Fruit fly (Drosophila melanogaster) whole organism, embryonic: Measurements from ENCODE around the gene CG7912.

Source experiments
- Atf6 ChIP-seq: fragments of 200-800 bp; sonication (Bioruptor generic); IDR thresholded peaks from 2 replicates; pipeline ENCODE4 v1.3.6; 2022; ENCODE audit warnings: missing biosample characterization, missing genetic modification characterization
- CG10274 ChIP-seq: fragments of 200-800 bp; sonication (Bioruptor generic); optimal IDR thresholded peaks from 3 replicates; lab custom pipeline; 2017; ENCODE audit warnings: missing biosample characterization, mild to moderate bottlenecking, missing genetic modification characterization
- CG11247 ChIP-seq: fragments of 200-800 bp; sonication (Bioruptor generic); IDR thresholded peaks from 2 replicates; pipeline ENCODE4 v1.3.6; 2022; ENCODE audit warnings: missing biosample characterization, missing genetic modification characterization
- CG12769 ChIP-seq: fragments of 200-800 bp; sonication (Bioruptor generic); optimal IDR thresholded peaks from 2 replicates; lab custom pipeline; 2019; ENCODE audit warnings: missing biosample characterization, mild to moderate bottlenecking, missing genetic modification characterization, moderate library complexity
- CG14710 ChIP-seq: fragments of 200-800 bp; sonication (Bioruptor generic); optimal IDR thresholded peaks from 3 replicates; lab custom pipeline; 2019; ENCODE audit warnings: missing biosample characterization, mild to moderate bottlenecking, missing genetic modification characterization, moderate library complexity
- CG17359 ChIP-seq: fragments of 200-800 bp; sonication (Bioruptor generic); optimal IDR thresholded peaks from 3 replicates; lab custom pipeline; 2018; ENCODE audit warnings: missing biosample characterization, mild to moderate bottlenecking, missing genetic modification characterization, moderate library complexity
- CG2875 ChIP-seq: fragments of 200-800 bp; sonication (Bioruptor generic); optimal IDR thresholded peaks from 2 replicates; lab custom pipeline; 2017; ENCODE audit warnings: missing biosample characterization, mild to moderate bottlenecking, missing genetic modification characterization, missing genetic modification reagents
- CG3995 ChIP-seq: fragments of 200-800 bp; sonication (Bioruptor generic); optimal IDR thresholded peaks from 3 replicates; lab custom pipeline; 2016; ENCODE audit warnings: missing biosample characterization, missing genetic modification characterization
- CG4328 ChIP-seq: fragments of 200-800 bp; sonication (Bioruptor generic); optimal IDR thresholded peaks from 3 replicates; lab custom pipeline; 2017; ENCODE audit warnings: missing biosample characterization, missing genetic modification reagents, missing genetic modification characterization
- CG6254 ChIP-seq: fragments of 200-800 bp; sonication (Bioruptor generic); optimal IDR thresholded peaks from 3 replicates; lab custom pipeline; 2017; ENCODE audit warnings: mild to moderate bottlenecking, missing biosample characterization, missing genetic modification reagents, missing genetic modification characterization
- CG6272 ChIP-seq: fragments of 200-800 bp; sonication (Bioruptor generic); IDR thresholded peaks from 2 replicates; pipeline ENCODE4 v1.3.6; 2022; ENCODE audit warnings: missing biosample characterization, missing genetic modification characterization
- CG6813 ChIP-seq: fragments of 200-800 bp; sonication (Bioruptor generic); optimal IDR thresholded peaks from 2 replicates; lab custom pipeline; 2017; ENCODE audit warnings: missing biosample characterization, missing genetic modification characterization, mild to moderate bottlenecking, moderate library complexity, missing genetic modification reagents
- CG7745 ChIP-seq: fragments of 200-800 bp; sonication (Bioruptor generic); optimal IDR thresholded peaks from 2 replicates; lab custom pipeline; 2018; ENCODE audit warnings: missing biosample characterization, mild to moderate bottlenecking, missing genetic modification characterization, moderate library complexity
- CG8359 ChIP-seq: fragments of 200-800 bp; sonication (Bioruptor generic); optimal IDR thresholded peaks from 2 replicates; lab custom pipeline; 2017; ENCODE audit warnings: missing biosample characterization, mild to moderate bottlenecking, missing genetic modification characterization, borderline replicate concordance
- CG8944 ChIP-seq: fragments of 200-800 bp; sonication (Bioruptor generic); optimal IDR thresholded peaks from 3 replicates; lab custom pipeline; 2016; ENCODE audit warnings: missing biosample characterization, missing genetic modification characterization
- CG9817 ChIP-seq: fragments of 200-800 bp; sonication (Bioruptor generic); optimal IDR thresholded peaks from 2 replicates; lab custom pipeline; 2018; ENCODE audit warnings: missing biosample characterization, mild to moderate bottlenecking, missing genetic modification characterization, moderate library complexity
- CG9932 ChIP-seq: fragments of 200-800 bp; sonication (Bioruptor generic); IDR thresholded peaks from 2 replicates; pipeline ENCODE4 v1.3.6; 2022; ENCODE audit warnings: missing biosample characterization, missing genetic modification characterization
- Doc2 ChIP-seq: fragments of 200-800 bp; sonication (Bioruptor generic); IDR thresholded peaks from 2 replicates; pipeline ENCODE4 v1.3.6; 2022; ENCODE audit warnings: missing biosample characterization, missing genetic modification characterization
- E2f1 ChIP-seq: fragments of 200-800 bp; sonication (Bioruptor generic); IDR thresholded peaks from 2 replicates; pipeline ENCODE4 v1.3.6; 2022; ENCODE audit warnings: missing biosample characterization, missing genetic modification characterization
- Eip74EF ChIP-seq, 2 experiments: fragments of 200-800 bp in 1 of 2; fragments of >200 bp in 1 of 2; sonication (Bioruptor generic) in 1 of 2; optimal IDR thresholded peaks; 2 replicates each; lab custom pipeline; 2017 to 2019; ENCODE audit warnings: missing biosample characterization in 2 of 2, missing genetic modification characterization in 2 of 2, mild to moderate bottlenecking in 1 of 2, moderate library complexity in 1 of 2
- Fer1 ChIP-seq: fragments of 200-800 bp; sonication (Bioruptor generic); optimal IDR thresholded peaks from 2 replicates; lab custom pipeline; 2017; ENCODE audit warnings: missing biosample characterization, mild to moderate bottlenecking, missing genetic modification characterization
- Gug ChIP-seq: fragments of 200-800 bp; sonication (Bioruptor generic); IDR thresholded peaks from 4 replicates; pipeline ENCODE4 v1.3.6; 2022; ENCODE audit warnings: missing biosample characterization, missing genetic modification characterization
- HmgD ChIP-seq: fragments of 200-800 bp; sonication (Bioruptor generic); optimal IDR thresholded peaks from 3 replicates; lab custom pipeline; 2016; ENCODE audit warnings: missing biosample characterization, missing genetic modification characterization
- HmgZ ChIP-seq: fragments of 200-800 bp; sonication (Bioruptor generic); optimal IDR thresholded peaks from 2 replicates; lab custom pipeline; 2018; ENCODE audit warnings: missing biosample characterization, mild to moderate bottlenecking, missing genetic modification characterization
- Hmx ChIP-seq: fragments of 200-800 bp; sonication (Bioruptor generic); optimal IDR thresholded peaks from 2 replicates; lab custom pipeline; 2016; ENCODE audit warnings: missing biosample characterization, missing genetic modification characterization
- Taf1 ChIP-seq: fragments of 200-800 bp; sonication (Bioruptor generic); IDR thresholded peaks from 2 replicates; pipeline ENCODE4 v1.3.6; 2022; ENCODE audit warnings: missing biosample characterization, missing genetic modification characterization
- abd-A ChIP-seq: fragments of 200-800 bp; sonication (Bioruptor generic); optimal IDR thresholded peaks from 3 replicates; lab custom pipeline; 2019; ENCODE audit warnings: missing biosample characterization, mild to moderate bottlenecking, missing genetic modification characterization, moderate library complexity
- ash1 ChIP-seq: fragments of 200-800 bp; sonication (Bioruptor generic); optimal IDR thresholded peaks from 2 replicates; lab custom pipeline; 2018; ENCODE audit warnings: missing biosample characterization, mild to moderate bottlenecking, missing genetic modification characterization
- bbx ChIP-seq: fragments of 200-800 bp; sonication (Bioruptor generic); IDR thresholded peaks from 2 replicates; pipeline ENCODE4 v1.3.6; 2022; ENCODE audit warnings: missing biosample characterization, missing genetic modification characterization; ENCODE audit not compliant: partially characterized antibody
- cwo ChIP-seq: fragments of 200-800 bp; sonication (Bioruptor generic); optimal IDR thresholded peaks from 3 replicates; lab custom pipeline; 2017; ENCODE audit warnings: missing biosample characterization, missing genetic modification characterization, mild to moderate bottlenecking, moderate library complexity, missing genetic modification reagents
- dimm ChIP-seq: fragments of 200-800 bp; sonication (Bioruptor generic); IDR thresholded peaks from 2 replicates; pipeline ENCODE4 v1.3.6; 2022; ENCODE audit warnings: missing biosample characterization, missing genetic modification characterization
- dpn ChIP-seq, 2 experiments: fragments of 200-800 bp; sonication (Bioruptor generic); optimal IDR thresholded peaks; 3 replicates each; lab custom pipeline; 2016; ENCODE audit warnings: missing biosample characterization in 2 of 2, missing genetic modification characterization in 2 of 2
- dysf ChIP-seq: fragments of 200-800 bp; sonication (Bioruptor generic); IDR thresholded peaks from 3 replicates; pipeline ENCODE4 v1.3.6; 2022; ENCODE audit warnings: missing biosample characterization, missing genetic modification characterization
- en ChIP-seq: fragments of 200-800 bp; sonication (Bioruptor generic); optimal IDR thresholded peaks from 2 replicates; lab custom pipeline; 2016; ENCODE audit warnings: missing biosample characterization, missing genetic modification characterization
- gce ChIP-seq: fragments of 200-800 bp; sonication (Bioruptor generic); IDR thresholded peaks from 3 replicates; pipeline ENCODE4 v1.3.6; 2022; ENCODE audit warnings: missing biosample characterization, missing genetic modification characterization
- h ChIP-seq: fragments of >200 bp; optimal IDR thresholded peaks from 2 replicates; lab custom pipeline; 2017
- hbn ChIP-seq: fragments of 200-800 bp; sonication (Bioruptor generic); IDR thresholded peaks from 2 replicates; pipeline ENCODE4 v1.3.6; 2022; ENCODE audit warnings: missing biosample characterization, missing genetic modification characterization; ENCODE audit not compliant: partially characterized antibody
- kay ChIP-seq: fragments of 200-800 bp; sonication (Bioruptor generic); optimal IDR thresholded peaks from 2 replicates; lab custom pipeline; 2016; ENCODE audit warnings: missing biosample characterization, missing genetic modification characterization
- nau ChIP-seq: fragments of 200-800 bp; sonication (Bioruptor generic); optimal IDR thresholded peaks from 3 replicates; lab custom pipeline; 2017; ENCODE audit warnings: missing biosample characterization, mild to moderate bottlenecking, missing genetic modification characterization, missing genetic modification reagents
- nmo ChIP-seq: fragments of 200-800 bp; sonication (Bioruptor generic); optimal IDR thresholded peaks from 2 replicates; lab custom pipeline; 2018; ENCODE audit warnings: missing biosample characterization, mild to moderate bottlenecking, missing genetic modification characterization, moderate library complexity
- pan ChIP-seq, 4 experiments: fragments of >200 bp in 3 of 4; fragments of 200-800 bp in 1 of 4; sonication (Bioruptor generic) in 1 of 4; optimal IDR thresholded peaks in 3 of 4; IDR thresholded peaks in 1 of 4; 2 replicates each; pipeline versions ENCODE4 v1.3.6 to Lab custom; 2017 to 2022; ENCODE audit warnings: missing biosample characterization in 2 of 4, missing genetic modification characterization in 2 of 4, mixed read lengths in 1 of 4
- slou ChIP-seq: fragments of 200-800 bp; sonication (Bioruptor generic); optimal IDR thresholded peaks from 3 replicates; lab custom pipeline; 2016; ENCODE audit warnings: missing biosample characterization, missing genetic modification characterization
- sna ChIP-seq: fragments of 200-800 bp; sonication (Bioruptor generic); IDR thresholded peaks from 2 replicates; pipeline ENCODE4 v1.3.6; 2022; ENCODE audit warnings: missing biosample characterization, missing genetic modification characterization; ENCODE audit not compliant: partially characterized antibody
- sqz ChIP-seq: fragments of 200-800 bp; sonication (Bioruptor generic); optimal IDR thresholded peaks from 3 replicates; lab custom pipeline; 2018; ENCODE audit warnings: missing biosample characterization, mild to moderate bottlenecking, missing genetic modification characterization
- tgo ChIP-seq: fragments of 200-800 bp; sonication (Bioruptor generic); IDR thresholded peaks from 3 replicates; pipeline ENCODE4 v1.3.6; 2022; ENCODE audit warnings: missing biosample characterization, missing genetic modification characterization
- tll ChIP-seq, 2 experiments: fragments of 200-800 bp in 1 of 2; fragments of >200 bp in 1 of 2; sonication (Bioruptor generic) in 1 of 2; optimal IDR thresholded peaks; 2 replicates each; lab custom pipeline; 2017 to 2019; ENCODE audit warnings: missing biosample characterization in 2 of 2, missing genetic modification characterization in 2 of 2, mild to moderate bottlenecking in 1 of 2, moderate library complexity in 1 of 2

The CG7912 gene

dm6 chr3R:30046029-30047001, 37.3 kb upstream of the CG7912 start, which contains the start of the genes RpL32 and CG7943 (continued):
- TF ChIP-seq HmgD (GFP tag; lab: Kevin White, UChicago) (peak; percentile 90), HmgZ (tag; lab: Kevin White, UChicago) (peak; percentile 91), CG9817 (tag; lab: Kevin White, UChicago) (peak; percentile 93), hbn (GFP tag; lab: Robert Waterston, UW) (peak; percentile 100), tll (GFP tag; optimal IDR thresholded peaks at IDR 0.05; lab: Kevin White, UChicago) (peak; percentile 40 to 85), CG6813 (GFP tag; lab: Kevin White, UChicago) (peak; percentile 93), Doc2 (GFP tag; lab: Robert Waterston, UW) (peak; percentile 89), CG10274 (GFP tag; lab: Kevin White, UChicago) (peak; percentile 87), abd-A (no peak), CG11247 (GFP tag; lab: Robert Waterston, UW) (peak; percentile 96), Eip74EF (GFP tag; optimal IDR thresholded peaks at IDR 0.05; lab: Kevin White, UChicago) (peak in 1 of 2 experiments; percentile 65), Fer1 (GFP tag; lab: Kevin White, UChicago) (peak; percentile 95), dpn (GFP tag; optimal IDR thresholded peaks at IDR 0.05; lab: Kevin White, UChicago) (peak; percentile 83 to 98), nmo (GFP tag; lab: Kevin White, UChicago) (peak; percentile 96), Gug (GFP tag; lab: Robert Waterston, UW) (peak; percentile 97), nau (GFP tag; lab: Kevin White, UChicago) (peak; percentile 93), en (GFP tag; lab: Kevin White, UChicago) (peak; percentile 90), kay (peak; percentile 75), dimm (GFP tag; lab: Robert Waterston, UW) (peak; percentile 86), Hmx (GFP tag; lab: Kevin White, UChicago) (peak; percentile 86), slou (GFP tag; lab: Kevin White, UChicago) (peak; percentile 95), cwo (GFP tag; lab: Kevin White, UChicago) (peak; percentile 82), E2f1 (GFP tag; lab: Robert Waterston, UW) (peak; percentile 93), CG7745 (no peak), ash1 (peak; percentile 94), h (no peak), CG6254 (GFP tag; lab: Kevin White, UChicago) (peak; percentile 100), sqz (GFP tag; lab: Kevin White, UChicago) (peak; percentile 85), CG6272 (GFP tag; lab: Robert Waterston, UW) (peak; percentile 95), CG14710 (tag; lab: Kevin White, UChicago) (peak; percentile 96), tgo (GFP tag; lab: Robert Waterston, UW) (peak; percentile 93), CG2875 (GFP tag; lab: Kevin White, UChicago) (peak; percentile 83), CG8359 (GFP tag; lab: Kevin White, UChicago) (peak; percentile 85), CG9932 (GFP tag; lab: Robert Waterston, UW) (peak; percentile 99), gce (GFP tag; lab: Robert Waterston, UW) (peak; percentile 79), CG3995 (GFP tag; lab: Kevin White, UChicago) (peak; percentile 85), CG17359 (tag; lab: Kevin White, UChicago) (peak; percentile 93), CG12769 (peak; percentile 82), dysf (GFP tag; lab: Robert Waterston, UW) (peak; percentile 96), Atf6 (GFP tag; lab: Robert Waterston, UW) (peak; percentile 96), sna (peak; percentile 100), Taf1 (GFP tag; lab: Robert Waterston, UW) (peak; percentile 92), pan (optimal IDR thresholded peaks at IDR 0.05; lab: Kevin White, UChicago) (no peak), pan (GFP tag; optimal IDR thresholded peaks at IDR 0.05 in 1 of 2, IDR thresholded peaks at IDR 0.05 in 1 of 2) (peak in 1 of 2 experiments; percentile 96), bbx (GFP tag; lab: Robert Waterston, UW) (peak; percentile 100), CG4328 (GFP tag; lab: Kevin White, UChicago) (peak; percentile 94), CG8944 (GFP tag; lab: Kevin White, UChicago) (peak; percentile 97)
